Worm (Caenorhabditis elegans) whole organism, L1 larva: ENCODE results near the gene F10E7.2.

ENCODE experiments used
- C34B4.2 ChIP-seq: sonication (generic microtip); optimal IDR thresholded peaks from 2 replicates; lab custom pipeline; 2017; ENCODE audit warnings: mild to moderate bottlenecking, missing genetic modification characterization, missing compliant biosample characterization
- Y116A8C.19 ChIP-seq: sonication (generic microtip); optimal IDR thresholded peaks from 2 replicates; lab custom pipeline; 2016; ENCODE audit warnings: missing compliant biosample characterization, missing genetic modification characterization, borderline replicate concordance
- aly-2 ChIP-seq: fragments of 150-350 bp; optimal IDR thresholded peaks from 2 replicates; lab custom pipeline; 2014; ENCODE audit warnings: missing biosample characterization, missing genetic modification characterization
- ama-1 ChIP-seq: fragments of 150-350 bp; optimal IDR thresholded peaks from 2 replicates; lab custom pipeline; 2014
- ceh-63 ChIP-seq: fragments of 200-800 bp; sonication (Bioruptor generic); optimal IDR thresholded peaks from 2 replicates; lab custom pipeline; 2018; ENCODE audit warnings: mild to moderate bottlenecking, missing genetic modification characterization, missing compliant biosample characterization
- dpl-1 ChIP-seq, 3 experiments: fragments of 150-350 bp in 2 of 3; sonication (generic microtip) in 1 of 3; optimal IDR thresholded peaks; 2 replicates each; lab custom pipeline; 2014 to 2017; ENCODE audit warnings: missing biosample characterization in 3 of 3, missing genetic modification characterization in 3 of 3, missing genetic modification reagents in 3 of 3
- dsc-1 ChIP-seq: sonication (generic microtip); optimal IDR thresholded peaks from 2 replicates; lab custom pipeline; 2016; ENCODE audit warnings: mild to moderate bottlenecking, missing genetic modification characterization, missing compliant biosample characterization
- efl-3 ChIP-seq: fragments of 200-800 bp; sonication (Bioruptor generic); optimal IDR thresholded peaks from 2 replicates; lab custom pipeline; 2018; ENCODE audit warnings: mild to moderate bottlenecking, missing genetic modification characterization, missing compliant biosample characterization
- egl-13 ChIP-seq: sonication (generic microtip); optimal IDR thresholded peaks from 2 replicates; lab custom pipeline; 2016; ENCODE audit warnings: missing genotype, missing genetic modification reagents, missing genetic modification characterization, missing compliant biosample characterization
- elt-2 ChIP-seq: sonication (generic microtip); optimal IDR thresholded peaks from 2 replicates; lab custom pipeline; 2016; ENCODE audit warnings: missing genetic modification characterization, mild to moderate bottlenecking, inconsistent platforms, missing compliant biosample characterization, missing genetic modification reagents
- grh-1 ChIP-seq: fragments of 200-800 bp; sonication (Bioruptor generic); IDR thresholded peaks from 2 replicates; pipeline ENCODE4 v1.3.6; 2022; ENCODE audit warnings: missing genetic modification reagents, missing genetic modification characterization, missing compliant biosample characterization
- hlh-17 ChIP-seq: fragments of 200-800 bp; sonication (Bioruptor generic); optimal IDR thresholded peaks from 2 replicates; lab custom pipeline; 2018; ENCODE audit warnings: missing genetic modification characterization, mild to moderate bottlenecking, missing compliant biosample characterization, moderate library complexity, borderline replicate concordance
- irx-1 ChIP-seq: sonication (generic microtip); optimal IDR thresholded peaks from 2 replicates; lab custom pipeline; 2016; ENCODE audit warnings: missing genetic modification characterization, missing compliant biosample characterization
- lin-15B ChIP-seq: fragments of 150-350 bp; sonication (generic microtip); optimal IDR thresholded peaks from 3 replicates; lab custom pipeline; 2014; ENCODE audit warnings: missing biosample characterization, missing genetic modification characterization
- lsy-2 ChIP-seq, 2 experiments: fragments of 150-350 bp; optimal IDR thresholded peaks; 2 replicates each; lab custom pipeline; 2014; ENCODE audit warnings: missing biosample characterization in 2 of 2, missing genetic modification characterization in 2 of 2
- mab-9 ChIP-seq: fragments of 200-800 bp; sonication (Bioruptor generic); IDR thresholded peaks from 2 replicates; pipeline ENCODE4 v1.3.6; 2022; ENCODE audit warnings: missing genetic modification reagents, missing genetic modification characterization, missing compliant biosample characterization
- mef-2 ChIP-seq: fragments of 150-350 bp; optimal IDR thresholded peaks from 2 replicates; lab custom pipeline; 2014; ENCODE audit warnings: missing biosample characterization, missing genetic modification characterization
- mep-1 ChIP-seq: fragments of 150-350 bp; optimal IDR thresholded peaks from 2 replicates; lab custom pipeline; 2014; ENCODE audit warnings: missing biosample characterization, missing genetic modification characterization
- nhr-19 ChIP-seq: fragments of 200-800 bp; sonication (Bioruptor generic); conservative IDR thresholded peaks from 2 replicates; pipeline ENCODE4 v1.3.6; 2022; ENCODE audit warnings: missing genetic modification characterization, missing compliant biosample characterization
- nhr-28 ChIP-seq: fragments of 150-350 bp; optimal IDR thresholded peaks from 2 replicates; lab custom pipeline; 2014; ENCODE audit warnings: missing biosample characterization, missing genetic modification characterization
- nhr-47 ChIP-seq: sonication (generic microtip); optimal IDR thresholded peaks from 2 replicates; lab custom pipeline; 2016; ENCODE audit warnings: mild to moderate bottlenecking, missing genetic modification characterization, moderate library complexity, missing compliant biosample characterization
- nhr-71 ChIP-seq: sonication (generic microtip); optimal IDR thresholded peaks from 2 replicates; lab custom pipeline; 2016; ENCODE audit warnings: mild to moderate bottlenecking, missing genetic modification characterization, moderate library complexity, missing compliant biosample characterization
- nhr-76 ChIP-seq: sonication (generic microtip); optimal IDR thresholded peaks from 2 replicates; lab custom pipeline; 2017; ENCODE audit warnings: missing biosample characterization, missing genetic modification characterization
- nhr-77 ChIP-seq: fragments of 150-350 bp; optimal IDR thresholded peaks from 2 replicates; lab custom pipeline; 2014; ENCODE audit warnings: missing biosample characterization, missing genetic modification characterization
- nhr-84 ChIP-seq: sonication (generic microtip); optimal IDR thresholded peaks from 2 replicates; lab custom pipeline; 2017; ENCODE audit warnings: missing biosample characterization, missing genetic modification characterization
- nhr-90 ChIP-seq: sonication (generic microtip); optimal IDR thresholded peaks from 2 replicates; lab custom pipeline; 2016; ENCODE audit warnings: mild to moderate bottlenecking, missing genetic modification characterization, missing compliant biosample characterization; ENCODE audit not compliant: poor library complexity
- pag-3 ChIP-seq: sonication (generic microtip); optimal IDR thresholded peaks from 2 replicates; lab custom pipeline; 2017; ENCODE audit warnings: missing genetic modification characterization, mild to moderate bottlenecking, missing compliant biosample characterization, antibody characterized with exemption, borderline replicate concordance; ENCODE audit not compliant: insufficient read depth
- pax-3 ChIP-seq: fragments of 200-800 bp; sonication (Bioruptor generic); optimal IDR thresholded peaks from 2 replicates; lab custom pipeline; 2018; ENCODE audit warnings: mild to moderate bottlenecking, missing genetic modification characterization, moderate library complexity, missing compliant biosample characterization
- rnt-1 ChIP-seq: sonication (generic microtip); optimal IDR thresholded peaks from 2 replicates; lab custom pipeline; 2016; ENCODE audit warnings: mild to moderate bottlenecking, missing genetic modification characterization, moderate library complexity, missing compliant biosample characterization
- snpc-4 ChIP-seq: fragments of 150-350 bp; optimal IDR thresholded peaks from 2 replicates; lab custom pipeline; 2014; ENCODE audit warnings: missing biosample characterization, missing genetic modification characterization
- snu-23 ChIP-seq: sonication (generic microtip); optimal IDR thresholded peaks from 2 replicates; lab custom pipeline; 2016; ENCODE audit warnings: missing genetic modification characterization, missing compliant biosample characterization
- sox-4 ChIP-seq: sonication (generic microtip); optimal IDR thresholded peaks from 2 replicates; lab custom pipeline; 2016; ENCODE audit warnings: missing genetic modification characterization, missing compliant biosample characterization
- sptf-1 ChIP-seq: fragments of 150-350 bp; optimal IDR thresholded peaks from 2 replicates; lab custom pipeline; 2014; ENCODE audit warnings: missing biosample characterization, missing genetic modification characterization
- sup-37 ChIP-seq: fragments of 200-800 bp; sonication (Bioruptor generic); optimal IDR thresholded peaks from 2 replicates; lab custom pipeline; 2018; ENCODE audit warnings: mild to moderate bottlenecking, missing genetic modification characterization, missing compliant biosample characterization
- tbx-2 ChIP-seq: sonication (generic microtip); optimal IDR thresholded peaks from 2 replicates; lab custom pipeline; 2016; ENCODE audit warnings: missing genetic modification characterization, missing compliant biosample characterization
- unc-130 ChIP-seq: fragments of 150-350 bp; optimal IDR thresholded peaks from 2 replicates; lab custom pipeline; 2017; ENCODE audit warnings: missing biosample characterization, missing genetic modification characterization, inconsistent platforms
- unc-86 ChIP-seq: sonication (generic microtip); optimal IDR thresholded peaks from 2 replicates; lab custom pipeline; 2016; ENCODE audit warnings: missing genetic modification characterization, missing compliant biosample characterization
- ztf-11 ChIP-seq, 2 experiments: sonication (generic microtip); optimal IDR thresholded peaks; 2 replicates each; lab custom pipeline; 2016 to 2017; ENCODE audit warnings: missing genetic modification characterization in 2 of 2, missing biosample characterization in 1 of 2, missing compliant biosample characterization in 1 of 2
- ztf-4 ChIP-seq: fragments of 150-350 bp; optimal IDR thresholded peaks from 2 replicates; lab custom pipeline; 2014; ENCODE audit warnings: missing biosample characterization, missing genetic modification characterization

Gene F10E7.2

ce11 chrII:7111657-7112049 lies 10.4 kb upstream of the F10E7.2 start, which contains the start of gene F10E7.5 (continued):
- TF ChIP-seq irx-1 (tag; lab: Kevin White, UChicago) (no peak), ceh-63 (GFP tag; lab: Kevin White, UChicago) (no peak), nhr-90 (tag; lab: Kevin White, UChicago) (peak; percentile 33), C34B4.2 (tag; lab: Kevin White, UChicago) (no peak), snpc-4 (tag; lab: Kevin White, UChicago) (peak; percentile 23), sup-37 (no peak), sox-4 (tag; lab: Kevin White, UChicago) (no peak), mep-1 (tag; lab: Kevin White, UChicago) (peak; percentile 83), hlh-17 (GFP tag; lab: Kevin White, UChicago) (no peak), nhr-71 (peak; percentile 53), nhr-19 (GFP tag; lab: Robert Waterston, UW) (no peak), nhr-84 (tag; lab: Kevin White, UChicago) (no peak), ztf-4 (tag; lab: Kevin White, UChicago) (no peak), Y116A8C.19 (tag; lab: Kevin White, UChicago) (no peak), lin-15B (tag; lab: Kevin White, UChicago) (peak; percentile 0), ztf-11 (tag; optimal IDR thresholded peaks at IDR 0.05; lab: Kevin White, UChicago) (no peak), mef-2 (tag; lab: Kevin White, UChicago) (no peak), grh-1 (GFP tag; lab: Robert Waterston, UW) (no peak), egl-13 (tag; lab: Kevin White, UChicago) (no peak), efl-3 (GFP tag; lab: Kevin White, UChicago) (no peak), unc-86 (tag; lab: Kevin White, UChicago) (peak; percentile 14), mab-9 (GFP tag; lab: Robert Waterston, UW) (no peak), lsy-2 (tag; optimal IDR thresholded peaks at IDR 0.05; lab: Kevin White, UChicago) (peak; percentile 97 to 99), elt-2 (no peak), snu-23 (GFP tag; lab: Kevin White, UChicago) (peak; percentile 69), aly-2 (tag; lab: Kevin White, UChicago) (peak; percentile 40)

DNA sequence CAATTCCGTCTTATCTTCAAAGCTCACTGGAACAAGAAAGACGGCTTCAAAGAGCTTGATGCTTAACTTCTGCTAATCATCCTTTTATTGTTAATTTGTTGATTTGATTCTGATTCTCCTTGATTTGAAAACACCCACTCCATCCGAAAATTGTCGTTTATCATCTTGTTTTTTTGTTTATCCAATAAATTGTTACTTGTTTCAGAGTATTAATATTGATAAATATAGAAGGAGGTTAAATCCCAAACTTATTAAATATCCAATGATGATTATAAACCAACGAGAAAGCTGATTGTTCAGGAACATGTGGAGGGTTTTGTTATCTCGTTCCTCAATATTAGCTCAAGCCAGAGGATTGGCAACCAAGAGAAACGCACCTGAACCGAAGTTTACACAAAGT lies 9.3 kb upstream of the F10E7.2 start, which contains the start of gene F10E7.6:
Gene F10E7.6 (plus strand): TSS at position 301 of the 400 bp plus-strand sequence.
- TF ChIP-seq nhr-47 (tag; lab: Kevin White, UChicago) (no peak), nhr-76 (tag; lab: Kevin White, UChicago) (no peak), nhr-28 (tag; lab: Kevin White, UChicago) (no peak), rnt-1 (tag; lab: Kevin White, UChicago) (no peak), nhr-71 (no peak), pag-3 (tag; lab: Kevin White, UChicago) (no peak), nhr-84 (tag; lab: Kevin White, UChicago) (no peak), dsc-1 (no peak), ama-1 (lab: Kevin White, UChicago) (no peak), sup-37 (no peak), ceh-63 (GFP tag; lab: Kevin White, UChicago) (no peak), unc-130 (tag; lab: Kevin White, UChicago) (no peak), mab-9 (GFP tag; lab: Robert Waterston, UW) (no peak), nhr-77 (tag; lab: Kevin White, UChicago) (no peak), ztf-4 (tag; lab: Kevin White, UChicago) (no peak), sox-4 (tag; lab: Kevin White, UChicago) (no peak), sptf-1 (tag; lab: Kevin White, UChicago) (no peak), pax-3 (no peak), tbx-2 (tag; lab: Kevin White, UChicago) (no peak), dpl-1 (GFP tag; optimal IDR thresholded peaks at IDR 0.05; lab: Kevin White, UChicago) (no peak)
